Fruit fly (Drosophila melanogaster) whole organism, pupa: ENCODE data around the gene CG4360.

ENCODE experiments used
- CG10348 ChIP-seq: fragments of 200-800 bp; sonication (Bioruptor generic); IDR thresholded peaks from 2 replicates; pipeline ENCODE4 v1.3.6; 2022; ENCODE audit warnings: missing biosample characterization, missing genetic modification characterization
- CG12605 ChIP-seq: fragments of 200-800 bp; sonication (Bioruptor generic); IDR thresholded peaks from 2 replicates; pipeline ENCODE4 v1.3.6; 2022; ENCODE audit warnings: missing biosample characterization, missing genetic modification characterization
- CG17806 ChIP-seq: fragments of 200-800 bp; sonication (Bioruptor generic); optimal IDR thresholded peaks from 2 replicates; lab custom pipeline; 2018; ENCODE audit warnings: missing biosample characterization, mild to moderate bottlenecking, missing genetic modification characterization, moderate library complexity
- CG8301 ChIP-seq: fragments of 200-800 bp; sonication (Bioruptor generic); optimal IDR thresholded peaks from 2 replicates; lab custom pipeline; 2018; ENCODE audit warnings: missing biosample characterization, mild to moderate bottlenecking, missing genetic modification characterization
- D1 ChIP-seq: fragments of 200-800 bp; sonication (Bioruptor generic); optimal IDR thresholded peaks from 2 replicates; lab custom pipeline; 2018; ENCODE audit warnings: missing biosample characterization, mild to moderate bottlenecking, missing genetic modification characterization, moderate library complexity
- Pif1A ChIP-seq: fragments of 200-800 bp; sonication (Bioruptor generic); optimal IDR thresholded peaks from 3 replicates; lab custom pipeline; 2016; ENCODE audit warnings: missing biosample characterization, missing genetic modification characterization
- Pif1B ChIP-seq: fragments of 200-800 bp; sonication (Bioruptor generic); optimal IDR thresholded peaks from 3 replicates; lab custom pipeline; 2016; ENCODE audit warnings: missing biosample characterization, missing genetic modification characterization
- gl ChIP-seq: fragments of 200-800 bp; sonication (Bioruptor generic); optimal IDR thresholded peaks from 2 replicates; lab custom pipeline; 2018; ENCODE audit warnings: missing biosample characterization, mild to moderate bottlenecking, missing genetic modification characterization
- rn ChIP-seq: fragments of 200-800 bp; sonication (Bioruptor generic); IDR thresholded peaks from 2 replicates; pipeline ENCODE4 v1.3.6; 2022; ENCODE audit warnings: missing biosample characterization, missing genetic modification characterization

DNA sequence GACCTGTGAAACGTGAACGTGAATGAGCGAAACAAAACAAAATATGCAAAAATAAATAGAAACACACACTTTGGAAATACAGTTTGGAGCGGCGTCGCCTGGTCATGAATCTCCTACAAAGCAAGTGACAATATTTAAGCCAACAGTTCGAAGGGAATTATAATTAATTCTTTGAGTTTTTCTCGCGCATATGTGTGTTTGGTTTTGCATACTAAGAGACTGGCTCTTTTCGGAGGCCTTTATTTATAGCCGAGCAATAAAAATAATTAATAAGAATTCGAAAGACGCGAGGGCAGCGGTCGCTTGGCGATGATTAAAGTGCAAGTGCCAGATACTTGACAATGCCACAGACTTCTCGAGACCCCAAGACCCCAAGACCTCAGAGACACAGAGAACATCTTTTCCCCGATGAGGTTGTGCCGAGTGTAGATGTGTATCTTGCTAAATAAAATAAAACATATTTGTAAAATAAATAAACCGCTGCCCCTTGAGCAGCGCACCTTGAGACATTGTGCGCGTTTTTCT is 9.6 kb downstream of the CG4360 start:
- no peak for TF ChIP-seq CG17806 (tag; lab: Kevin White, UChicago)
- TF ChIP-seq rn (GFP tag; lab: Robert Waterston, UW), result no peak
- TF ChIP-seq D1 (tag; lab: Kevin White, UChicago), result no peak
- TF ChIP-seq gl, result no peak
- TF ChIP-seq CG12605 (GFP tag; lab: Robert Waterston, UW), result 0 out of 2 replicates have a peak, but pooled peaks have one; percentile 1
- no peak for TF ChIP-seq CG8301
- TF ChIP-seq CG10348 (GFP tag; lab: Robert Waterston, UW), result no peak
- TF ChIP-seq Pif1B (GFP tag; lab: Kevin White, UChicago), result no peak
- TF ChIP-seq Pif1A, result no peak
